Fruit fly (Drosophila melanogaster) whole organism, prepupa: ENCODE data around the gene CG13069.

ENCODE experiments used
- CG10631 ChIP-seq: fragments of 200-800 bp; sonication (Bioruptor generic); optimal IDR thresholded peaks from 2 replicates; lab custom pipeline; 2016; ENCODE audit warnings: missing biosample characterization, missing genetic modification characterization
- CG10669 ChIP-seq: fragments of 200-800 bp; sonication (Bioruptor generic); optimal IDR thresholded peaks from 3 replicates; lab custom pipeline; 2018; ENCODE audit warnings: missing biosample characterization, mild to moderate bottlenecking, missing genetic modification characterization, moderate library complexity
- CG11294 ChIP-seq: fragments of 200-800 bp; sonication (Bioruptor generic); IDR thresholded peaks from 2 replicates; pipeline ENCODE4 v1.3.6; 2022; ENCODE audit warnings: missing biosample characterization, missing genetic modification characterization
- CG11762 ChIP-seq: fragments of 200-800 bp; sonication (Bioruptor generic); optimal IDR thresholded peaks from 3 replicates; lab custom pipeline; 2016; ENCODE audit warnings: missing biosample characterization, missing genetic modification characterization; ENCODE audit not compliant: insufficient read depth
- CG11902 ChIP-seq: fragments of 200-800 bp; sonication (Bioruptor generic); optimal IDR thresholded peaks from 3 replicates; lab custom pipeline; 2016; ENCODE audit warnings: missing biosample characterization, missing genetic modification characterization
- CG15336 ChIP-seq: fragments of 200-800 bp; sonication (Bioruptor generic); IDR thresholded peaks from 2 replicates; pipeline ENCODE4 v1.3.6; 2022; ENCODE audit warnings: missing biosample characterization, missing genetic modification characterization
- CG1621 ChIP-seq: fragments of 200-800 bp; sonication (Bioruptor generic); optimal IDR thresholded peaks from 3 replicates; lab custom pipeline; 2018; ENCODE audit warnings: missing biosample characterization, mild to moderate bottlenecking, missing genetic modification characterization
- CG16779 ChIP-seq: fragments of 200-800 bp; sonication (Bioruptor generic); optimal IDR thresholded peaks from 3 replicates; lab custom pipeline; 2017; ENCODE audit warnings: missing biosample characterization, mild to moderate bottlenecking, missing genetic modification characterization
- CG3032 ChIP-seq: fragments of 200-800 bp; optimal IDR thresholded peaks from 2 replicates; lab custom pipeline; 2019; ENCODE audit warnings: missing biosample characterization, mild to moderate bottlenecking, missing genetic modification characterization, moderate library complexity
- CG31627 ChIP-seq: fragments of 200-800 bp; sonication (Bioruptor generic); optimal IDR thresholded peaks from 3 replicates; lab custom pipeline; 2016; ENCODE audit warnings: missing biosample characterization, missing genetic modification characterization
- CG3919 ChIP-seq: fragments of 200-800 bp; sonication (Bioruptor generic); optimal IDR thresholded peaks from 3 replicates; lab custom pipeline; 2016; ENCODE audit warnings: missing biosample characterization, missing genetic modification characterization
- CG6163 ChIP-seq: fragments of 200-800 bp; sonication (Bioruptor generic); IDR thresholded peaks from 3 replicates; pipeline ENCODE4 v1.3.6; 2022; ENCODE audit warnings: missing biosample characterization, missing genetic modification characterization
- CG6276 ChIP-seq: fragments of 200-800 bp; sonication (Bioruptor generic); optimal IDR thresholded peaks from 2 replicates; lab custom pipeline; 2017; ENCODE audit warnings: missing biosample characterization, mild to moderate bottlenecking, missing genetic modification characterization
- CG6808 ChIP-seq: fragments of 200-800 bp; sonication (Bioruptor generic); optimal IDR thresholded peaks from 3 replicates; lab custom pipeline; 2017; ENCODE audit warnings: missing biosample characterization, missing genetic modification characterization, mild to moderate bottlenecking, moderate library complexity, missing genetic modification reagents
- CG6854 ChIP-seq: fragments of 200-800 bp; sonication (Bioruptor generic); optimal IDR thresholded peaks from 2 replicates; lab custom pipeline; 2017; ENCODE audit warnings: missing biosample characterization, mild to moderate bottlenecking, missing genetic modification characterization
- CG7368 ChIP-seq: fragments of 200-800 bp; sonication (Bioruptor generic); optimal IDR thresholded peaks from 3 replicates; lab custom pipeline; 2016; ENCODE audit warnings: missing biosample characterization, missing genetic modification characterization
- CG8119 ChIP-seq: fragments of 200-800 bp; sonication (Bioruptor generic); IDR thresholded peaks from 3 replicates; pipeline ENCODE4 v1.3.6; 2022; ENCODE audit warnings: missing biosample characterization, missing genetic modification characterization
- CG8319 ChIP-seq: fragments of 200-800 bp; sonication (Bioruptor generic); optimal IDR thresholded peaks from 3 replicates; lab custom pipeline; 2016; ENCODE audit warnings: missing biosample characterization, missing genetic modification characterization
- CG8632 ChIP-seq: fragments of 200-800 bp; sonication (Bioruptor generic); optimal IDR thresholded peaks from 3 replicates; lab custom pipeline; 2016; ENCODE audit warnings: missing biosample characterization, missing genetic modification characterization
- CG9139 ChIP-seq: fragments of 200-800 bp; sonication (Bioruptor generic); optimal IDR thresholded peaks from 3 replicates; lab custom pipeline; 2017; ENCODE audit warnings: missing biosample characterization, mild to moderate bottlenecking, missing genetic modification characterization
- Eip75B ChIP-seq: fragments of 200-800 bp; sonication (Bioruptor generic); optimal IDR thresholded peaks from 3 replicates; lab custom pipeline; 2016; ENCODE audit warnings: missing biosample characterization, missing genetic modification characterization
- Eip78C ChIP-seq: fragments of 200-800 bp; sonication (Bioruptor generic); peaks from one replicate; lab custom pipeline; 2016; ENCODE audit warnings: missing biosample characterization, missing genetic modification characterization
- Eip93F ChIP-seq: fragments of 200-800 bp; sonication (Bioruptor generic); optimal IDR thresholded peaks from 2 replicates; lab custom pipeline; 2016; ENCODE audit warnings: missing biosample characterization, mild to moderate bottlenecking, missing genetic modification characterization
- Ets21C ChIP-seq: fragments of 200-800 bp; sonication (Bioruptor generic); optimal IDR thresholded peaks from 3 replicates; lab custom pipeline; 2016; ENCODE audit warnings: missing biosample characterization, missing genetic modification characterization
- Ets96B ChIP-seq: fragments of 200-800 bp; optimal IDR thresholded peaks from 2 replicates; lab custom pipeline; 2019; ENCODE audit warnings: missing biosample characterization, mild to moderate bottlenecking, missing genetic modification characterization, moderate library complexity
- Hr38 ChIP-seq: sonication (Bioruptor generic); optimal IDR thresholded peaks from 2 replicates; lab custom pipeline; 2016; ENCODE audit warnings: missing biosample characterization, missing genetic modification characterization
- Hr39 ChIP-seq: fragments of 200-800 bp; sonication (Bioruptor generic); optimal IDR thresholded peaks from 2 replicates; lab custom pipeline; 2016; ENCODE audit warnings: missing biosample characterization, missing genetic modification characterization
- Lpt ChIP-seq: fragments of 200-800 bp; sonication (Bioruptor generic); optimal IDR thresholded peaks from 3 replicates; lab custom pipeline; 2016; ENCODE audit warnings: missing biosample characterization, missing genetic modification characterization
- Met ChIP-seq: fragments of 200-800 bp; sonication (Bioruptor generic); optimal IDR thresholded peaks from 3 replicates; lab custom pipeline; 2016; ENCODE audit warnings: missing biosample characterization, missing genetic modification characterization
- OdsH ChIP-seq: fragments of 200-800 bp; sonication (Bioruptor generic); optimal IDR thresholded peaks from 3 replicates; lab custom pipeline; 2016; ENCODE audit warnings: missing biosample characterization, missing genetic modification characterization
- Smox ChIP-seq: fragments of 200-800 bp; sonication (Bioruptor generic); optimal IDR thresholded peaks from 3 replicates; lab custom pipeline; 2016; ENCODE audit warnings: missing biosample characterization, missing genetic modification characterization
- Sox14 ChIP-seq: fragments of 200-800 bp; sonication (Bioruptor generic); optimal IDR thresholded peaks from 3 replicates; lab custom pipeline; 2016; ENCODE audit warnings: missing biosample characterization, missing genetic modification characterization
- Sox15 ChIP-seq: fragments of 200-800 bp; sonication (Bioruptor generic); optimal IDR thresholded peaks from 3 replicates; lab custom pipeline; 2016; ENCODE audit warnings: missing biosample characterization, missing genetic modification characterization
- achi ChIP-seq: fragments of 200-800 bp; sonication (Bioruptor generic); optimal IDR thresholded peaks from 3 replicates; lab custom pipeline; 2016; ENCODE audit warnings: missing biosample characterization, missing genetic modification characterization
- acj6 ChIP-seq: fragments of 200-800 bp; sonication (Bioruptor generic); optimal IDR thresholded peaks from 3 replicates; lab custom pipeline; 2016; ENCODE audit warnings: missing biosample characterization, missing genetic modification characterization
- dac ChIP-seq: fragments of 200-800 bp; sonication (Bioruptor generic); optimal IDR thresholded peaks from 2 replicates; lab custom pipeline; 2017; ENCODE audit warnings: missing biosample characterization, mild to moderate bottlenecking, missing genetic modification characterization
- dsx ChIP-seq: fragments of 200-800 bp; optimal IDR thresholded peaks from 3 replicates; lab custom pipeline; 2019; ENCODE audit warnings: missing biosample characterization, mild to moderate bottlenecking, missing genetic modification characterization, moderate library complexity; ENCODE audit not compliant: poor library complexity, severe bottlenecking
- eg ChIP-seq: fragments of 200-800 bp; sonication (Bioruptor generic); IDR thresholded peaks from 3 replicates; pipeline ENCODE4 v1.3.6; 2022; ENCODE audit warnings: missing biosample characterization, missing genetic modification characterization
- esn ChIP-seq: fragments of 200-800 bp; sonication (Bioruptor generic); optimal IDR thresholded peaks from 2 replicates; lab custom pipeline; 2016; ENCODE audit warnings: missing biosample characterization, mild to moderate bottlenecking, missing genetic modification characterization, moderate library complexity
- fd59A ChIP-seq: fragments of 200-800 bp; sonication (Bioruptor generic); optimal IDR thresholded peaks from 2 replicates; lab custom pipeline; 2017; ENCODE audit warnings: missing biosample characterization, mild to moderate bottlenecking, missing genetic modification characterization, missing genetic modification reagents
- fd85E ChIP-seq: fragments of 200-800 bp; sonication (Bioruptor generic); optimal IDR thresholded peaks from 3 replicates; lab custom pipeline; 2016; ENCODE audit warnings: missing biosample characterization, missing genetic modification characterization
- fkh ChIP-seq: fragments of 200-800 bp; sonication (Bioruptor generic); optimal IDR thresholded peaks from 3 replicates; lab custom pipeline; 2017; ENCODE audit warnings: missing biosample characterization, mild to moderate bottlenecking, missing genetic modification characterization, moderate library complexity
- lz ChIP-seq: fragments of 200-800 bp; sonication (Bioruptor generic); optimal IDR thresholded peaks from 3 replicates; lab custom pipeline; 2016; ENCODE audit warnings: missing biosample characterization, missing genetic modification characterization
- net ChIP-seq: fragments of 200-800 bp; sonication (Bioruptor generic); optimal IDR thresholded peaks from 3 replicates; lab custom pipeline; 2016; ENCODE audit warnings: missing biosample characterization, missing genetic modification characterization
- pdm3 ChIP-seq: fragments of 200-800 bp; sonication (Bioruptor generic); optimal IDR thresholded peaks from 3 replicates; lab custom pipeline; 2016; ENCODE audit warnings: missing biosample characterization, missing genetic modification characterization
- salr ChIP-seq, 2 experiments: fragments of 200-800 bp; sonication (Bioruptor generic); optimal IDR thresholded peaks; 3 replicates each; lab custom pipeline; 2016 to 2018; ENCODE audit warnings: missing biosample characterization in 2 of 2, missing genetic modification characterization in 2 of 2, mild to moderate bottlenecking in 1 of 2
- spab ChIP-seq: fragments of 200-800 bp; sonication (Bioruptor generic); optimal IDR thresholded peaks from 2 replicates; lab custom pipeline; 2017; ENCODE audit warnings: missing biosample characterization, mild to moderate bottlenecking, missing genetic modification characterization, missing genetic modification reagents
- ss ChIP-seq, 2 experiments: fragments of 200-800 bp; sonication (Bioruptor generic); optimal IDR thresholded peaks; 2 replicates in 1 of 2; 3 replicates in 1 of 2; lab custom pipeline; 2017 to 2018; ENCODE audit warnings: mild to moderate bottlenecking in 2 of 2, missing biosample characterization in 2 of 2, missing genetic modification characterization in 2 of 2, moderate library complexity in 1 of 2

CG13069 gene

dm6 chr3L:16217935-16218334 lies 47.2 kb upstream of the CG13069 start (continued):
- peak; percentile 83 for TF ChIP-seq CG6163 (GFP tag; lab: Robert Waterston, UW)
- TF ChIP-seq Ets21C (GFP tag; lab: Kevin White, UChicago): no peak
- peak; percentile 49 for TF ChIP-seq Met (GFP tag; lab: Kevin White, UChicago)
- TF ChIP-seq spab (GFP tag; lab: Kevin White, UChicago): no peak
- TF ChIP-seq CG8319 (GFP tag; lab: Kevin White, UChicago): peak; percentile 23
- TF ChIP-seq fd85E (GFP tag; lab: Kevin White, UChicago): peak; percentile 12
- peak; percentile 56 for TF ChIP-seq Sox14 (GFP tag; lab: Kevin White, UChicago)
- peak; percentile 72 for TF ChIP-seq CG3919 (GFP tag; lab: Kevin White, UChicago)
- TF ChIP-seq fd59A (GFP tag; lab: Kevin White, UChicago): peak; percentile 34
- peak; percentile 40 for TF ChIP-seq Ets96B (tag; lab: Kevin White, UChicago)
- TF ChIP-seq CG8119 (GFP tag; lab: Robert Waterston, UW): peak; percentile 79
- no peak for TF ChIP-seq CG7368 (GFP tag; lab: Kevin White, UChicago)
- no peak for TF ChIP-seq CG9139
- peak; percentile 78 for TF ChIP-seq Lpt
- peak; percentile 11 for TF ChIP-seq Hr39
- TF ChIP-seq Eip93F (GFP tag; lab: Kevin White, UChicago): no peak
- TF ChIP-seq Sox15 (GFP tag; lab: Kevin White, UChicago): no peak
- TF ChIP-seq dsx: peak; percentile 31
- TF ChIP-seq pdm3: peak; percentile 48
- peak; percentile 72 for TF ChIP-seq CG10631 (GFP tag; lab: Kevin White, UChicago)
- peak; percentile 20 for TF ChIP-seq CG6276 (GFP tag; lab: Kevin White, UChicago)
- peak; percentile 55 for TF ChIP-seq acj6
- TF ChIP-seq CG8632 (GFP tag; lab: Kevin White, UChicago): no peak
- peak; percentile 43 for TF ChIP-seq CG11762 (GFP tag; lab: Kevin White, UChicago)
- TF ChIP-seq CG11294 (GFP tag; lab: Robert Waterston, UW): 0 out of 2 replicates have a peak, but pooled peaks have one; percentile 38
- TF ChIP-seq ss (GFP tag; optimal IDR thresholded peaks at IDR 0.05; lab: Kevin White, UChicago): no peak
- no peak for TF ChIP-seq CG16779
- peak; percentile 11 for TF ChIP-seq lz (GFP tag; lab: Kevin White, UChicago)
- TF ChIP-seq Eip75B (GFP tag; lab: Kevin White, UChicago): peak; percentile 74
- TF ChIP-seq CG31627 (GFP tag; lab: Kevin White, UChicago): no peak
- peak; percentile 16 for TF ChIP-seq CG1621 (tag; lab: Kevin White, UChicago)
- peak; percentile 9 for TF ChIP-seq CG3032 (tag; lab: Kevin White, UChicago)

- no peak for TF ChIP-seq net (GFP tag; lab: Kevin White, UChicago)
- TF ChIP-seq Sox15 (GFP tag; lab: Kevin White, UChicago): no peak
- no peak for TF ChIP-seq fd85E (GFP tag; lab: Kevin White, UChicago)
- no peak for TF ChIP-seq spab (GFP tag; lab: Kevin White, UChicago)
- no peak for TF ChIP-seq Eip75B (GFP tag; lab: Kevin White, UChicago)
- no peak for TF ChIP-seq CG7368 (GFP tag; lab: Kevin White, UChicago)
- TF ChIP-seq Hr38 (GFP tag; lab: Kevin White, UChicago): no peak
- TF ChIP-seq esn (GFP tag; lab: Kevin White, UChicago): no peak
- TF ChIP-seq fkh (GFP tag; lab: Kevin White, UChicago): no peak
- peak; percentile 63 for TF ChIP-seq Eip78C (GFP tag; lab: Kevin White, UChicago)
- no peak for TF ChIP-seq CG11902 (GFP tag; lab: Kevin White, UChicago)
- TF ChIP-seq lz (GFP tag; lab: Kevin White, UChicago): no peak
- no peak for TF ChIP-seq CG3032 (tag; lab: Kevin White, UChicago)
- TF ChIP-seq pdm3: no peak
- TF ChIP-seq CG6854 (GFP tag; lab: Kevin White, UChicago): no peak
- TF ChIP-seq salr (GFP tag; optimal IDR thresholded peaks at IDR 0.05; lab: Kevin White, UChicago): peak in 1 of 2 experiments; percentile 7
- TF ChIP-seq acj6: no peak
- no peak for TF ChIP-seq CG1621 (tag; lab: Kevin White, UChicago)
- no peak for TF ChIP-seq dsx
- TF ChIP-seq CG31627 (GFP tag; lab: Kevin White, UChicago): no peak
- TF ChIP-seq OdsH (GFP tag; lab: Kevin White, UChicago): no peak
- TF ChIP-seq CG10631 (GFP tag; lab: Kevin White, UChicago): no peak
- TF ChIP-seq CG10669: no peak
- no peak for TF ChIP-seq CG6808 (GFP tag; lab: Kevin White, UChicago)
- no peak for TF ChIP-seq Sox14 (GFP tag; lab: Kevin White, UChicago)
- no peak for TF ChIP-seq achi
- peak; percentile 7 for TF ChIP-seq CG3919 (GFP tag; lab: Kevin White, UChicago)
- no peak for TF ChIP-seq Ets21C (GFP tag; lab: Kevin White, UChicago)
- no peak for TF ChIP-seq ss (GFP tag; optimal IDR thresholded peaks at IDR 0.05; lab: Kevin White, UChicago)
- no peak for TF ChIP-seq eg (GFP tag; lab: Robert Waterston, UW)
- TF ChIP-seq Lpt: peak; percentile 1
- no peak for TF ChIP-seq CG15336 (GFP tag; lab: Robert Waterston, UW)
- no peak for TF ChIP-seq dac
- no peak for TF ChIP-seq Smox (GFP tag; lab: Kevin White, UChicago)
These were observed 43.9 kb upstream of the CG13069 start for dm6 chr3L:16221278-16221677.
